Worm (Caenorhabditis elegans): ENCODE results near the gene col-142.

- no peak for TF ChIP-seq lir-1 (GFP tag; conservative IDR thresholded peaks at IDR 0.05)
- TF ChIP-seq F57A8.1 (GFP tag; optimal IDR thresholded peaks at IDR 0.05), result no peak
- no peak for TF ChIP-seq nhr-90 (tag; optimal IDR thresholded peaks at IDR 0.05)
Measured at ce11 chrV:6819812-6820211, 11.2 kb upstream of the col-142 start, which contains the start of gene dmsr-13.

All from whole organism, young adult.